Fruit fly (Drosophila melanogaster) whole organism, embryonic: ENCODE measurements around the gene CG13894.

ENCODE experiments used
- Atf-2 ChIP-seq: fragments of 200-800 bp; sonication (Bioruptor generic); optimal IDR thresholded peaks from 2 replicates; lab custom pipeline; 2016; ENCODE audit warnings: missing biosample characterization, missing genetic modification characterization
- CG10321 ChIP-seq: fragments of 200-800 bp; sonication (Bioruptor generic); IDR thresholded peaks from 2 replicates; pipeline ENCODE4 v1.3.6; 2022; ENCODE audit warnings: missing biosample characterization, missing genetic modification characterization
- CG11456 ChIP-seq: fragments of 200-800 bp; sonication (Bioruptor generic); IDR thresholded peaks from 3 replicates; pipeline ENCODE4 v1.3.6; 2022; ENCODE audit warnings: missing biosample characterization, missing genetic modification characterization
- CG11696 ChIP-seq: fragments of 200-800 bp; sonication (Bioruptor generic); IDR thresholded peaks from 2 replicates; pipeline ENCODE4 v1.3.6; 2022; ENCODE audit warnings: missing biosample characterization, missing genetic modification characterization
- CG12071 ChIP-seq: fragments of 200-800 bp; sonication (Bioruptor generic); optimal IDR thresholded peaks from 3 replicates; lab custom pipeline; 2018; ENCODE audit warnings: missing biosample characterization, mild to moderate bottlenecking, missing genetic modification characterization
- CG12391 ChIP-seq: fragments of 200-800 bp; sonication (Bioruptor generic); optimal IDR thresholded peaks from 3 replicates; lab custom pipeline; 2018; ENCODE audit warnings: missing biosample characterization, mild to moderate bottlenecking, missing genetic modification characterization, moderate library complexity
- CG13123 ChIP-seq: fragments of 200-800 bp; sonication (Bioruptor generic); optimal IDR thresholded peaks from 2 replicates; lab custom pipeline; 2016; ENCODE audit warnings: missing biosample characterization, missing genetic modification characterization
- CG13287 ChIP-seq: fragments of 200-800 bp; sonication (Bioruptor generic); IDR thresholded peaks from 2 replicates; pipeline ENCODE4 v1.3.6; 2022; ENCODE audit warnings: missing biosample characterization, missing genetic modification characterization; ENCODE audit not compliant: partially characterized antibody
- CG13424 ChIP-seq: fragments of 200-800 bp; sonication (Bioruptor generic); optimal IDR thresholded peaks from 2 replicates; lab custom pipeline; 2019; ENCODE audit warnings: missing biosample characterization, mild to moderate bottlenecking, missing genetic modification characterization, moderate library complexity
- CG17186 ChIP-seq: fragments of 200-800 bp; sonication (Bioruptor generic); optimal IDR thresholded peaks from 3 replicates; lab custom pipeline; 2017; ENCODE audit warnings: missing biosample characterization, missing genetic modification reagents, missing genetic modification characterization
- CG17328 ChIP-seq: fragments of 200-800 bp; sonication (Bioruptor generic); IDR thresholded peaks from 2 replicates; pipeline ENCODE4 v1.3.6; 2022; ENCODE audit warnings: missing biosample characterization, missing genetic modification characterization
- CG17568 ChIP-seq: fragments of 200-800 bp; sonication (Bioruptor generic); optimal IDR thresholded peaks from 2 replicates; lab custom pipeline; 2018; ENCODE audit warnings: missing biosample characterization, mild to moderate bottlenecking, missing genetic modification characterization, moderate library complexity
- CG17912 ChIP-seq: fragments of 200-800 bp; sonication (Bioruptor generic); optimal IDR thresholded peaks from 2 replicates; lab custom pipeline; 2018; ENCODE audit warnings: missing biosample characterization, mild to moderate bottlenecking, missing genetic modification characterization
- CG18262 ChIP-seq: fragments of 200-800 bp; optimal IDR thresholded peaks from 3 replicates; lab custom pipeline; 2019; ENCODE audit warnings: missing biosample characterization, mild to moderate bottlenecking, missing genetic modification characterization, moderate library complexity
- CG30403 ChIP-seq: fragments of 200-800 bp; sonication (Bioruptor generic); optimal IDR thresholded peaks from 3 replicates; lab custom pipeline; 2016; ENCODE audit warnings: missing biosample characterization, missing genetic modification characterization
- CG31365 ChIP-seq: fragments of 200-800 bp; sonication (Bioruptor generic); optimal IDR thresholded peaks from 2 replicates; lab custom pipeline; 2018; ENCODE audit warnings: missing biosample characterization, mild to moderate bottlenecking, missing genetic modification characterization
- CG3407 ChIP-seq: fragments of 200-800 bp; sonication (Bioruptor generic); optimal IDR thresholded peaks from 2 replicates; lab custom pipeline; 2018; ENCODE audit warnings: missing biosample characterization, mild to moderate bottlenecking, missing genetic modification characterization
- CG6175 ChIP-seq: fragments of 200-800 bp; sonication (Bioruptor generic); IDR thresholded peaks from 3 replicates; pipeline ENCODE4 v1.3.6; 2022; ENCODE audit warnings: missing biosample characterization, missing genetic modification characterization
- CG6689 ChIP-seq: fragments of 200-800 bp; sonication (Bioruptor generic); IDR thresholded peaks from 2 replicates; pipeline ENCODE4 v1.3.6; 2022; ENCODE audit warnings: missing biosample characterization, missing genetic modification characterization
- CG8388 ChIP-seq: fragments of 200-800 bp; sonication (Bioruptor generic); optimal IDR thresholded peaks from 2 replicates; lab custom pipeline; 2019; ENCODE audit warnings: missing biosample characterization, mild to moderate bottlenecking, missing genetic modification characterization, moderate library complexity
- CG9215 ChIP-seq: fragments of 200-800 bp; sonication (Bioruptor generic); IDR thresholded peaks from 2 replicates; pipeline ENCODE4 v1.3.6; 2022; ENCODE audit warnings: missing biosample characterization, missing genetic modification characterization
- Dbx ChIP-seq: fragments of 200-800 bp; sonication (Bioruptor generic); IDR thresholded peaks from 3 replicates; pipeline ENCODE4 v1.3.6; 2022; ENCODE audit warnings: missing biosample characterization, missing genetic modification characterization
- Ets65A ChIP-seq: fragments of 200-800 bp; sonication (Bioruptor generic); peaks from one replicate; lab custom pipeline; 2016; ENCODE audit warnings: missing biosample characterization, missing genetic modification characterization
- Hr3 ChIP-seq: fragments of 200-800 bp; sonication (Bioruptor generic); optimal IDR thresholded peaks from 3 replicates; lab custom pipeline; 2016; ENCODE audit warnings: missing biosample characterization, missing genetic modification characterization
- Lhr ChIP-seq: fragments of 200-800 bp; sonication (Bioruptor generic); optimal IDR thresholded peaks from 3 replicates; lab custom pipeline; 2017; ENCODE audit warnings: mild to moderate bottlenecking, missing biosample characterization, missing genetic modification reagents, missing genetic modification characterization
- MBD-R2 ChIP-seq: fragments of 200-800 bp; sonication (Bioruptor generic); IDR thresholded peaks from 2 replicates; pipeline ENCODE4 v1.3.6; 2022; ENCODE audit warnings: missing biosample characterization, missing genetic modification characterization
- PHDP ChIP-seq: fragments of 200-800 bp; sonication (Bioruptor generic); optimal IDR thresholded peaks from 3 replicates; lab custom pipeline; 2018; ENCODE audit warnings: missing biosample characterization, mild to moderate bottlenecking, missing genetic modification characterization, moderate library complexity
- Ptx1 ChIP-seq: fragments of 200-800 bp; sonication (Bioruptor generic); IDR thresholded peaks from 2 replicates; pipeline ENCODE4 v1.3.6; 2022; ENCODE audit warnings: missing biosample characterization, missing genetic modification characterization
- Side ChIP-seq: fragments of 200-800 bp; sonication (Bioruptor generic); optimal IDR thresholded peaks from 2 replicates; lab custom pipeline; 2016; ENCODE audit warnings: missing biosample characterization, missing genetic modification characterization
- Taf1 ChIP-seq: fragments of 200-800 bp; sonication (Bioruptor generic); IDR thresholded peaks from 2 replicates; pipeline ENCODE4 v1.3.6; 2022; ENCODE audit warnings: missing biosample characterization, missing genetic modification characterization
- bbx ChIP-seq: fragments of 200-800 bp; sonication (Bioruptor generic); IDR thresholded peaks from 2 replicates; pipeline ENCODE4 v1.3.6; 2022; ENCODE audit warnings: missing biosample characterization, missing genetic modification characterization; ENCODE audit not compliant: partially characterized antibody
- btn ChIP-seq: fragments of 200-800 bp; sonication (Bioruptor generic); optimal IDR thresholded peaks from 2 replicates; lab custom pipeline; 2016; ENCODE audit warnings: missing biosample characterization, missing genetic modification characterization
- da ChIP-seq: fragments of 200-800 bp; sonication (Bioruptor generic); optimal IDR thresholded peaks from 2 replicates; lab custom pipeline; 2016; ENCODE audit warnings: missing biosample characterization, missing genetic modification characterization
- fd102C ChIP-seq: fragments of 200-800 bp; sonication (Bioruptor generic); optimal IDR thresholded peaks from 2 replicates; lab custom pipeline; 2018; ENCODE audit warnings: missing biosample characterization, mild to moderate bottlenecking, missing genetic modification characterization, moderate library complexity
- gfzf ChIP-seq: fragments of 200-800 bp; sonication (Bioruptor generic); optimal IDR thresholded peaks from 2 replicates; lab custom pipeline; 2016; ENCODE audit warnings: missing biosample characterization, mild to moderate bottlenecking, missing genetic modification characterization, moderate library complexity
- h ChIP-seq: fragments of >200 bp; optimal IDR thresholded peaks from 2 replicates; lab custom pipeline; 2017
- hbn ChIP-seq: fragments of 200-800 bp; sonication (Bioruptor generic); IDR thresholded peaks from 2 replicates; pipeline ENCODE4 v1.3.6; 2022; ENCODE audit warnings: missing biosample characterization, missing genetic modification characterization; ENCODE audit not compliant: partially characterized antibody
- jumu ChIP-seq: fragments of 200-800 bp; sonication (Bioruptor generic); optimal IDR thresholded peaks from 3 replicates; lab custom pipeline; 2016; ENCODE audit warnings: missing biosample characterization, missing genetic modification characterization
- knrl ChIP-seq: fragments of 200-800 bp; sonication (Bioruptor generic); IDR thresholded peaks from 3 replicates; pipeline ENCODE4 v1.3.6; 2022; ENCODE audit warnings: missing biosample characterization, missing genetic modification characterization; ENCODE audit not compliant: partially characterized antibody
- lab ChIP-seq: fragments of 200-800 bp; sonication (Bioruptor generic); optimal IDR thresholded peaks from 3 replicates; lab custom pipeline; 2017; ENCODE audit warnings: missing biosample characterization, missing genetic modification characterization, mild to moderate bottlenecking, moderate library complexity, missing genetic modification reagents
- lilli ChIP-seq: fragments of 200-800 bp; sonication (Bioruptor generic); optimal IDR thresholded peaks from 3 replicates; lab custom pipeline; 2016; ENCODE audit warnings: missing biosample characterization, missing genetic modification characterization
- lov ChIP-seq, 2 experiments: fragments of 200-800 bp in 1 of 2; fragments of >200 bp in 1 of 2; sonication (Bioruptor generic) in 1 of 2; IDR thresholded peaks in 1 of 2; optimal IDR thresholded peaks in 1 of 2; 2 replicates in 1 of 2; 3 replicates in 1 of 2; pipeline versions ENCODE4 v1.3.6 to Lab custom; 2017 to 2022; ENCODE audit warnings: missing biosample characterization in 1 of 2, missing genetic modification characterization in 1 of 2
- otp ChIP-seq: fragments of 200-800 bp; sonication (Bioruptor generic); IDR thresholded peaks from 3 replicates; pipeline ENCODE4, ENCODE4 v1.3.6; 2022; ENCODE audit warnings: missing biosample characterization, missing genetic modification characterization
- repo ChIP-seq: fragments of 200-800 bp; sonication (Bioruptor generic); optimal IDR thresholded peaks from 2 replicates; lab custom pipeline; 2016; ENCODE audit warnings: missing biosample characterization, missing genetic modification characterization
- ro ChIP-seq: fragments of 200-800 bp; sonication (Bioruptor generic); IDR thresholded peaks from 2 replicates; pipeline ENCODE4 v1.3.6; 2022; ENCODE audit warnings: missing biosample characterization, missing genetic modification characterization
- scrt ChIP-seq: fragments of 200-800 bp; sonication (Bioruptor generic); optimal IDR thresholded peaks from 2 replicates; lab custom pipeline; 2018; ENCODE audit warnings: missing biosample characterization, mild to moderate bottlenecking, missing genetic modification characterization, moderate library complexity
- sens-2 ChIP-seq: fragments of 200-800 bp; sonication (Bioruptor generic); IDR thresholded peaks from 2 replicates; pipeline ENCODE4 v1.3.6; 2022; ENCODE audit warnings: missing biosample characterization, missing genetic modification characterization
- sob ChIP-seq: fragments of 200-800 bp; sonication (Bioruptor generic); IDR thresholded peaks from 2 replicates; pipeline ENCODE4 v1.3.6; 2022; ENCODE audit warnings: missing biosample characterization, missing genetic modification characterization
- sr ChIP-seq: fragments of 200-800 bp; sonication (Bioruptor generic); IDR thresholded peaks from 3 replicates; pipeline ENCODE4 v1.3.6; 2022; ENCODE audit warnings: missing biosample characterization, missing genetic modification characterization
- ssp ChIP-seq: fragments of 200-800 bp; sonication (Bioruptor generic); IDR thresholded peaks from 2 replicates; pipeline ENCODE4 v1.3.6; 2022; ENCODE audit warnings: missing biosample characterization, missing genetic modification characterization

The CG13894 gene

DNA sequence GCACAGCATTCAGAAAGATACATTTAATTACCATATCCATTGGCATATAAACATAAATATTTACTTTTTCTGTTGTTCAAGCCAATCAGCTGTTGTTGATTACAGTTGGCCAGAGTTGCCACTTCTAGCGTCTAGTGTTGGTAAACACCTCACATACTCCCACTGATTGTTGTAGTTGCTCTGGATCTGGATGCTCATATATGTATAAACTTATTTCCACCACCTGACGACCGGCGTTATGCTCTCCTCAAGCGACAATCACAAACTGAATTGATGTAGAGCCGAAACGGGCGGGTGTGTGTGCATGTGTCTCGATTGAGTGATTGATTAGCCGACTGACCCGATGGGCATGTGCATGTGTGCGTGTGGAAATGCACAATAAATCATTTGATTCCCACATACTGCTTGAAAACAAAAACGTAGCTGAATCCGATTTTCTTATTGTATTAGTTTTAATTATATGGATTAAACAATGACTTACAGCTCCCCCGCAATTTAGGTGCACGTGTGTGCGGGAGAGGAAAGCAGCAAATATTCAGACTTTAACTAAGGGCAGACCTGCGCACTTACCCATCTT, 17.1 kb downstream of the CG13894 start (continued):
- TF ChIP-seq lilli (GFP tag; lab: Kevin White, UChicago), result peak; percentile 46
- no peak for TF ChIP-seq Taf1
- TF ChIP-seq CG12071, result peak; percentile 44
- peak; percentile 23 for TF ChIP-seq fd102C (GFP tag; lab: Kevin White, UChicago)
- peak; percentile 40; the same call in 1 of the 3 replicates for TF ChIP-seq knrl (GFP tag; lab: Robert Waterston, UW)
- TF ChIP-seq da (GFP tag; lab: Kevin White, UChicago), result peak; percentile 7
- peak; percentile 48; the same call in 1 of the 2 replicates for TF ChIP-seq CG13287
- no peak for TF ChIP-seq sens-2 (GFP tag; lab: Robert Waterston, UW)
- TF ChIP-seq CG13424 (tag; lab: Kevin White, UChicago), result peak; percentile 24
- no peak for TF ChIP-seq CG11696 (GFP tag; lab: Robert Waterston, UW)
- TF ChIP-seq CG17912 (GFP tag; lab: Kevin White, UChicago), result peak; percentile 78
- peak; percentile 64 for TF ChIP-seq sob (GFP tag; lab: Robert Waterston, UW)
- TF ChIP-seq lov (optimal IDR thresholded peaks at IDR 0.05; lab: Kevin White, UChicago), result no peak
- no peak; the same call in 2 of the 3 replicates for TF ChIP-seq lov (GFP tag; IDR thresholded peaks at IDR 0.05; lab: Robert Waterston, UW)
- TF ChIP-seq CG31365 (tag; lab: Kevin White, UChicago), result peak; percentile 59
- no peak for TF ChIP-seq CG8388
- no peak for TF ChIP-seq CG9215 (GFP tag; lab: Robert Waterston, UW)
- TF ChIP-seq MBD-R2 (GFP tag; lab: Robert Waterston, UW), result peak; percentile 89
- TF ChIP-seq jumu (GFP tag; lab: Kevin White, UChicago), result peak; percentile 2
- peak; percentile 91 for TF ChIP-seq Ets65A (GFP tag; lab: Kevin White, UChicago)
- peak; percentile 49 for TF ChIP-seq CG3407 (GFP tag; lab: Kevin White, UChicago)
- TF ChIP-seq Hr3 (GFP tag; lab: Kevin White, UChicago), result no peak
- TF ChIP-seq lab, result peak; percentile 80
- no peak for TF ChIP-seq CG13123 (GFP tag; lab: Kevin White, UChicago)
- no peak for TF ChIP-seq ssp (GFP tag; lab: Robert Waterston, UW)
- TF ChIP-seq repo (GFP tag; lab: Kevin White, UChicago), result no peak
- peak; percentile 29 for TF ChIP-seq Side
- no peak for TF ChIP-seq btn (GFP tag; lab: Kevin White, UChicago)
- TF ChIP-seq Dbx (GFP tag; lab: Robert Waterston, UW), result peak; percentile 17; the same call in 1 of the 3 replicates
- TF ChIP-seq CG6689 (GFP tag; lab: Robert Waterston, UW), result no peak
- TF ChIP-seq Ptx1 (GFP tag; lab: Robert Waterston, UW), result no peak
- TF ChIP-seq sr, result peak; percentile 97
- peak; percentile 20 for TF ChIP-seq PHDP (tag; lab: Kevin White, UChicago)
- peak; percentile 31 for TF ChIP-seq CG12391 (tag; lab: Kevin White, UChicago)
- TF ChIP-seq hbn (GFP tag; lab: Robert Waterston, UW), result no peak
- peak; percentile 5 for TF ChIP-seq CG18262 (tag; lab: Kevin White, UChicago)
- peak; percentile 5 for TF ChIP-seq Atf-2 (GFP tag; lab: Kevin White, UChicago)
- TF ChIP-seq CG17328 (GFP tag; lab: Robert Waterston, UW), result peak; percentile 27
- TF ChIP-seq CG10321 (GFP tag; lab: Robert Waterston, UW), result no peak
- peak; percentile 18 for TF ChIP-seq CG17186
- TF ChIP-seq gfzf (GFP tag; lab: Kevin White, UChicago), result peak; percentile 10
- no peak for TF ChIP-seq CG6175 (GFP tag; lab: Robert Waterston, UW)
- no peak for TF ChIP-seq h (lab: Kevin White, UChicago)
- TF ChIP-seq otp (GFP tag; lab: Robert Waterston, UW), result no peak; the same call in 2 of the 3 replicates
- TF ChIP-seq CG17568 (GFP tag; lab: Kevin White, UChicago), result no peak
- peak; percentile 1 for TF ChIP-seq CG30403 (GFP tag; lab: Kevin White, UChicago)
- no peak for TF ChIP-seq ro (GFP tag; lab: Robert Waterston, UW)
- peak; percentile 64 for TF ChIP-seq bbx (GFP tag; lab: Robert Waterston, UW)
- TF ChIP-seq scrt (GFP tag; lab: Kevin White, UChicago), result peak; percentile 40
- peak; percentile 64; the same call in 2 of the 3 replicates for TF ChIP-seq CG11456 (GFP tag; lab: Robert Waterston, UW)
- peak; percentile 50 for TF ChIP-seq Lhr
